Worm (Caenorhabditis elegans) whole organism, midembryonic: ENCODE data around the gene F35C11.4.

Experiments used
- T22C8.4 ChIP-seq: fragments of 200-800 bp; sonication (Bioruptor generic); IDR thresholded peaks from 2 replicates; pipeline ENCODE4 v1.3.6; 2022; ENCODE audit warnings: missing genetic modification characterization, missing compliant biosample characterization
- flt-1 ChIP-seq: fragments of 200-800 bp; sonication (Bioruptor generic); IDR thresholded peaks from 2 replicates; pipeline ENCODE4 v1.3.6; 2022; ENCODE audit warnings: missing genetic modification characterization, missing compliant biosample characterization
- klf-2 ChIP-seq: fragments of 200-800 bp; sonication (Bioruptor generic); conservative IDR thresholded peaks from 2 replicates; pipeline ENCODE4 v1.3.6; 2022; ENCODE audit warnings: missing genetic modification reagents, missing genetic modification characterization, missing compliant biosample characterization
- med-1 ChIP-seq: sonication (generic microtip); optimal IDR thresholded peaks from 2 replicates; lab custom pipeline; 2017; ENCODE audit warnings: missing genetic modification characterization, mild to moderate bottlenecking, missing compliant biosample characterization, antibody characterized with exemption, missing genetic modification reagents; ENCODE audit not compliant: insufficient read depth
- tab-1 ChIP-seq: fragments of 200-800 bp; sonication (Bioruptor generic); IDR thresholded peaks from 2 replicates; pipeline ENCODE4 v1.3.6; 2022; ENCODE audit warnings: missing genetic modification characterization, missing compliant biosample characterization
- ztf-23 ChIP-seq: fragments of 200-800 bp; sonication (Bioruptor generic); IDR thresholded peaks from 2 replicates; pipeline ENCODE4 v1.3.6; 2022; ENCODE audit warnings: missing genetic modification reagents, missing genetic modification characterization, missing compliant biosample characterization
- ztf-29 ChIP-seq: fragments of 200-800 bp; sonication (Bioruptor generic); IDR thresholded peaks from 2 replicates; pipeline ENCODE4 v1.3.6; 2022; ENCODE audit warnings: missing genetic modification reagents, missing genetic modification characterization, missing compliant biosample characterization

DNA sequence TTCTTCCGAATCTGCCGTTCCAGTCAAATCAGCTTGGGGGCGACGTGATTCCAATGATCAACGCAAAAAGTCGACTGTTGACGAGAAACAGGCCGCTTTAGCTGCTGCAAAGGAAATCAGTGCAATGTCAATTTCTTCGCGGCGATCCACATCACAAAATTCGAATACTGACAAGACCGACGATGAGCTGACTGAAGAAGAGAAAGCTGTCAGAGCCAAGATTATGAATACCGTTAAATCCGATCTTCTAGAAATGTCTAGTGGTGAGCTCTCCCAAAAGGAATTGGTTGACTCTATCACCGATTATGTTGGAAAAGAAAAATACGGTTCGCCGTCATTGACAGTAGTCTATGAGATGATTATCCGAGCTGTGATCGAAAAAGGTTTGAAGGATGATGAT lies 28.5 kb upstream of the F35C11.4 start:
- TF ChIP-seq klf-2 (GFP tag; lab: Robert Waterston, UW) (no peak), ztf-23 (GFP tag; lab: Robert Waterston, UW) (no peak), T22C8.4 (no peak), flt-1 (no peak), ztf-29 (GFP tag; lab: Robert Waterston, UW) (no peak), tab-1 (no peak), med-1 (GFP tag; lab: Kevin White, UChicago) (no peak)
